Fruit fly (Drosophila melanogaster): ENCODE results near the gene CG15534.
A peak's percentile ranks its signal among the peaks of the same experiment; 100 is the strongest.

CG15534 gene

DNA sequence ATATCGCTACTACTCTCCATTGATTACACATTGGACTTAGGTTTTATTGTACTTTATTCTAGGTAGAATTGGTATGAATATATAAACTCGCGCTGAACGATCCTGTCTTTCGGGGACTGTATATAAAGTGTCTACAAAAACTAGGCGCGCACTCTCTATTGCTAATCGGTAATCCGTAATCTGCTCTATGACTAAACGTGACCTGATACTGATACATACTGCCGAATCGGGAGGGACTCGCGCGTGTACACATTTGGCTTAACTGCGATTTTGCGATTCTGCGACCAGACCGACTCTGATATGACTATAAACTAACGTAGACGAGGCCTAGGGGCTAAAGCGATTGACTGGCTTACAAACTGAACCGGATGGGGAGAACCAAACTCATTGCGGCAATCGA is 6.2 kb upstream of the CG15534 start:
- TF ChIP-seq Hr83 (GFP tag; optimal IDR thresholded peaks at IDR 0.05; ENCODE audit: poor library complexity, severe bottlenecking) (no peak), Rel (GFP tag; optimal IDR thresholded peaks at IDR 0.05) (no peak), Rel (tag; optimal IDR thresholded peaks at IDR 0.05) (no peak), Vsx2 (GFP tag; optimal IDR thresholded peaks at IDR 0.05; ENCODE audit: partially characterized antibody) (no peak), tai (GFP tag; optimal IDR thresholded peaks at IDR 0.05) (no peak), pan (optimal IDR thresholded peaks at IDR 0.05) (no peak), GATAd (GFP tag; optimal IDR thresholded peaks at IDR 0.05) (no peak), Mio (GFP tag; optimal IDR thresholded peaks at IDR 0.05) (no peak), psq (GFP tag; optimal IDR thresholded peaks at IDR 0.05) (no peak), Myc (optimal IDR thresholded peaks at IDR 0.05) (no peak), N (GFP tag; optimal IDR thresholded peaks at IDR 0.05) (no peak)

DNA sequence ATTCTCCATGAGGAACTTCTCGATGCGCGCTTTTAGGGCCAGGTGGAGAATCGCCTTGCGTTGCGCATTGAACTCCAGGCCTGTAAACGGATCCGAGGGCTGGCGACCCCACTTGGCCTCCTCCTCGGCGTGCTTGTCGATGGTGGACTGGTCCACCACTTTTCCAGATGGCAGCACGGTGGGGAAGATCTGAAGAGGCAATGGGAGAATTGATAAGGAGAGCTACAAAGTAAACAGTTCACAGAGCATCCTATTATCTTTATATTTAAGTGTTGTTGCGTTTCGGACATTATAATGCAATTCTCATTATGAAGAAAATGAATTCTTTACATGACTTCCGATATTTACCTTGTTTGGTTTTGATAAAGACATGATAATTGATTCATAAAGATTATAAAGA is 5.2 kb upstream of the CG15534 start:
- no peak for TF ChIP-seq CG9705 (GFP tag; optimal IDR thresholded peaks at IDR 0.05)
- TF ChIP-seq Rel (GFP tag; optimal IDR thresholded peaks at IDR 0.05), result no peak
- TF ChIP-seq Rel (tag; optimal IDR thresholded peaks at IDR 0.05), result no peak
- TF ChIP-seq sage (GFP tag; optimal IDR thresholded peaks at IDR 0.05), result no peak
- no peak for TF ChIP-seq usp (GFP tag; optimal IDR thresholded peaks at IDR 0.05)
- TF ChIP-seq rgr (GFP tag; optimal IDR thresholded peaks at IDR 0.05), result no peak
- TF ChIP-seq Hr83 (GFP tag; optimal IDR thresholded peaks at IDR 0.05; ENCODE audit: poor library complexity, severe bottlenecking), result no peak
- TF ChIP-seq Vsx2 (GFP tag; optimal IDR thresholded peaks at IDR 0.05; ENCODE audit: partially characterized antibody), result no peak
- no peak for TF ChIP-seq Myc (optimal IDR thresholded peaks at IDR 0.05)
- no peak for TF ChIP-seq Hr78 (GFP tag; optimal IDR thresholded peaks at IDR 0.05)

DNA sequence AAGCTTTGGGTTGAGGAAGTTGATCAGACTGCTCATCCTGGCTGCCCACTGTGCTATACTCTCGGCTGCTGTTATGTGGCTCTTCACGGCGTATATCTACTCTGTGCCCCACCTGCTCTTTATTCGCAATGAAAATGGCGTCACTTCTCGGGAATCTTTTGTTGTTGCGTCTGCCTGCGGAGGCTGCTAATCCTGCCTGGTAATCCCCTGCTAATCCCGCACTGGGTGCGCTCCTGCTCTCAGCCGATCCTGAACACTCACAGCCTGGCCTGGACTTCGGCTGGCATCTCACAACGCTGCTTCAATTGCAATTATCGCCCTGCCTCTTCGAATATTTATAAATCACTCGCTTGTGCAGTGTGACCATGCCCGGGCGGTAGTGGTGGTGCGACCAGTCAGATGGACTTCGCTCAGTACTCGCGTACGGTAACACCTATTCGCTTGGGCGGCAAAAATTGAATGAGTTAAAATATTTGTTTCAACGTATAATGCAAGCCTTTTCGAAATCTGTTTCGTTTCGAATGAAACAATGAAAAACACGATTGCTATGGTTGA is 4.0 kb upstream of the CG15534 start, which contains the start of gene CG2218:
Gene CG2218, minus strand, starts transcription at position 472 of the 555 bp plus-strand sequence.
- TF ChIP-seq dsf (GFP tag; optimal IDR thresholded peaks at IDR 0.05; ENCODE audit: borderline replicate concordance) (no peak), Hnf4 (GFP tag; optimal IDR thresholded peaks at IDR 0.05) (no peak), HLH106 (tag; optimal IDR thresholded peaks at IDR 0.05) (peak; percentile 3), rgr (GFP tag; optimal IDR thresholded peaks at IDR 0.05) (peak; percentile 13), Hr83 (GFP tag; optimal IDR thresholded peaks at IDR 0.05; ENCODE audit: poor library complexity, severe bottlenecking) (peak; percentile 25), Rel (GFP tag; optimal IDR thresholded peaks at IDR 0.05) (no peak), Rel (tag; optimal IDR thresholded peaks at IDR 0.05) (peak; percentile 63), jim (GFP tag; optimal IDR thresholded peaks at IDR 0.05) (no peak), dmrt93B (GFP tag; optimal IDR thresholded peaks at IDR 0.05) (no peak), psq (GFP tag; optimal IDR thresholded peaks at IDR 0.05) (no peak)

DNA sequence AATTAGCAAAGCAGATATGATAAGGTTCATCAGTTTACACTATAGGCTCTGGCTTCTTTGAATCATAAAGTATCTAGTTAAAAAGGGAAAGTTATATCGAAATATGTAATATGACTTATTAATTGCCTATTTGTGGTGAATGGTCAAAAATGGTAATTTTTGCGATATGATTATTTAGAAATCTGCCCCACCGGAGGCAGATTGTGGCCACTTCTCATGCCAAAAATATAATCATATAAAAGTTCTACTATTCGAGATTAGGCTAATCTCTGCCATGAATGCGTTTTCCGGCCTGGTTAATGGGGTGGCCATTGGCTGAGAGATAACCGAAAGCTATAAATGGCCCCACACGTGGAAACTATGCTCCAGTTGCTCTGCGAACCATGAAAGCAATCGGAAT is 3.4 kb upstream of the CG15534 start, which contains the start of gene CG15533:
Gene CG15533, plus strand, starts transcription at position 362 of the 400 bp plus-strand sequence.
- TF ChIP-seq Sp1 (GFP tag; optimal IDR thresholded peaks at IDR 0.05) (no peak), pan (optimal IDR thresholded peaks at IDR 0.05) (no peak), CG9705 (GFP tag; optimal IDR thresholded peaks at IDR 0.05) (no peak), sv (GFP tag; optimal IDR thresholded peaks at IDR 0.05) (no peak), Rel (GFP tag; optimal IDR thresholded peaks at IDR 0.05) (no peak), Rel (tag; optimal IDR thresholded peaks at IDR 0.05) (no peak), GATAd (GFP tag; optimal IDR thresholded peaks at IDR 0.05) (no peak), Vsx2 (GFP tag; optimal IDR thresholded peaks at IDR 0.05; ENCODE audit: partially characterized antibody) (no peak), brk (GFP tag; optimal IDR thresholded peaks at IDR 0.05) (no peak), h (GFP tag; optimal IDR thresholded peaks at IDR 0.05) (no peak), psq (GFP tag; optimal IDR thresholded peaks at IDR 0.05) (no peak), woc (GFP tag; optimal IDR thresholded peaks at IDR 0.05) (no peak), lola (GFP tag; optimal IDR thresholded peaks at IDR 0.05) (no peak), Mio (GFP tag; optimal IDR thresholded peaks at IDR 0.05) (no peak), usp (GFP tag; optimal IDR thresholded peaks at IDR 0.05) (no peak), CG32264 (GFP tag; optimal IDR thresholded peaks at IDR 0.05) (no peak), dsf (GFP tag; optimal IDR thresholded peaks at IDR 0.05; ENCODE audit: borderline replicate concordance) (no peak), Hr78 (GFP tag; optimal IDR thresholded peaks at IDR 0.05) (no peak)

DNA sequence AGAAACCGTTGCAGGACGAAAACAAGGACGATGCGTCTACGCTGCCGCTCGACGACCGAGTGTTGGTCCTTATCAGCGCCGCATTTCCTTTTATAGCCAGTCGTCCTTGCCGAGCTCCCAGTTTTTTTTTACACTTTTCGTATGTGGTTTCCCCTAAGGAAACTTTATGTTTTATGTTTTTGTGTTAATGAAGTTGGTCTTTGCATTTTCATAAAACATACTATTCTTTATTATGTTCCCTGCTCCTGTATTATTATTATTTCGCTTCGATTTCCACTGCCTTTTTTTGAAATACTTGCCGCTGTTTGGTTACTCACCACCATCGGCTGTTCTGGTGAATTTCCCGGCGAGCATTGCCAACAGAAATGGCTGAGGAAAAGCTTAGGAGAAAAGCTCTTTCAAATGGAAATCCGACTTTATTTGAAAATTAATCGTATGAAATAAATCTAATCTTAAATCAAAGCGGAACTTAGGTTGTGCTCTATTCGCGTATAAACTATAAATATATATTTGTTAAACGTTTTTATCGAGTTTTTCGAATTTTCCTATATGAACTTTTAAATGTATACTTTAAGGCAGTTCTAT is 11.8 kb downstream of the CG15534 start, which contains the start of gene CG15537:
Gene CG15537, minus strand, starts transcription at position 51 of the 585 bp plus-strand sequence.
- TF ChIP-seq woc (GFP tag; optimal IDR thresholded peaks at IDR 0.05) (no peak), Hr78 (GFP tag; optimal IDR thresholded peaks at IDR 0.05) (no peak), CrebA (GFP tag; optimal IDR thresholded peaks at IDR 0.05; ENCODE audit: borderline replicate concordance) (no peak), lola (GFP tag; optimal IDR thresholded peaks at IDR 0.05) (no peak), tai (GFP tag; optimal IDR thresholded peaks at IDR 0.05) (no peak), Hr83 (GFP tag; optimal IDR thresholded peaks at IDR 0.05; ENCODE audit: poor library complexity, severe bottlenecking) (no peak), Dfd (GFP tag; optimal IDR thresholded peaks at IDR 0.05) (no peak), sage (GFP tag; optimal IDR thresholded peaks at IDR 0.05) (no peak), Hnf4 (GFP tag; optimal IDR thresholded peaks at IDR 0.05) (no peak), HLH106 (tag; optimal IDR thresholded peaks at IDR 0.05) (no peak), pan (optimal IDR thresholded peaks at IDR 0.05) (no peak), Dif (GFP tag; optimal IDR thresholded peaks at IDR 0.05; ENCODE audit: partially characterized antibody) (no peak), Sp1 (GFP tag; optimal IDR thresholded peaks at IDR 0.05) (no peak), Vsx2 (GFP tag; optimal IDR thresholded peaks at IDR 0.05; ENCODE audit: partially characterized antibody) (no peak), Myc (optimal IDR thresholded peaks at IDR 0.05) (no peak), psq (GFP tag; optimal IDR thresholded peaks at IDR 0.05) (no peak), GATAd (GFP tag; optimal IDR thresholded peaks at IDR 0.05) (no peak), usp (GFP tag; optimal IDR thresholded peaks at IDR 0.05) (no peak), N (GFP tag; optimal IDR thresholded peaks at IDR 0.05) (no peak), dl (GFP tag; optimal IDR thresholded peaks at IDR 0.05; ENCODE audit: insufficient read depth in 1 of 2, partially characterized antibody in 2 of 2) (no peak)

Measured in whole organism, wandering third instar larva.